Fruit fly (Drosophila melanogaster) whole organism, embryonic: ENCODE results near the gene CG3032.

Experiments
- Antp ChIP-seq: fragments of 200-800 bp; sonication (Bioruptor generic); optimal IDR thresholded peaks from 3 replicates; lab custom pipeline; 2016; ENCODE audit warnings: missing biosample characterization, missing genetic modification characterization
- Asciz ChIP-seq: fragments of 200-800 bp; sonication (Bioruptor generic); optimal IDR thresholded peaks from 2 replicates; lab custom pipeline; 2017; ENCODE audit warnings: missing biosample characterization, mild to moderate bottlenecking, missing genetic modification characterization, missing genetic modification reagents
- BEAF-32 ChIP-seq: fragments of 200-800 bp; sonication (Bioruptor generic); optimal IDR thresholded peaks from 3 replicates; lab custom pipeline; 2017; ENCODE audit warnings: missing biosample characterization, missing genetic modification characterization, mild to moderate bottlenecking, moderate library complexity, missing genetic modification reagents
- Bteb2 ChIP-seq: fragments of 200-800 bp; sonication (Bioruptor generic); optimal IDR thresholded peaks from 2 replicates; lab custom pipeline; 2016; ENCODE audit warnings: missing biosample characterization, missing genetic modification characterization
- CG10959 ChIP-seq: fragments of 200-800 bp; sonication (Bioruptor generic); IDR thresholded peaks from 2 replicates; pipeline ENCODE4 v1.3.6; 2022; ENCODE audit warnings: missing biosample characterization, missing genetic modification characterization
- CG11093 ChIP-seq: fragments of 200-800 bp; sonication (Bioruptor generic); IDR thresholded peaks from 3 replicates; pipeline ENCODE4 v1.3.6; 2022; ENCODE audit warnings: missing biosample characterization, missing genetic modification characterization
- CG12219 ChIP-seq: fragments of 200-800 bp; sonication (Bioruptor generic); optimal IDR thresholded peaks from 3 replicates; lab custom pipeline; 2018; ENCODE audit warnings: missing biosample characterization, mild to moderate bottlenecking, missing genetic modification characterization
- CG14050 ChIP-seq: fragments of 200-800 bp; sonication (Bioruptor generic); IDR thresholded peaks from 3 replicates; pipeline ENCODE4 v1.3.6; 2022; ENCODE audit warnings: missing biosample characterization, missing genetic modification characterization
- CG15514 ChIP-seq: fragments of 200-800 bp; sonication (Bioruptor generic); optimal IDR thresholded peaks from 3 replicates; lab custom pipeline; 2017; ENCODE audit warnings: missing biosample characterization, missing genetic modification characterization, mild to moderate bottlenecking, moderate library complexity, missing genetic modification reagents
- CG16779 ChIP-seq: fragments of 200-800 bp; sonication (Bioruptor generic); IDR thresholded peaks from 2 replicates; pipeline ENCODE4 v1.3.6; 2022; ENCODE audit warnings: missing biosample characterization, missing genetic modification characterization
- CG17802 ChIP-seq: fragments of 200-800 bp; sonication (Bioruptor generic); optimal IDR thresholded peaks from 2 replicates; lab custom pipeline; 2018; ENCODE audit warnings: missing biosample characterization, mild to moderate bottlenecking, missing genetic modification characterization, moderate library complexity
- CG3065 ChIP-seq: fragments of 200-800 bp; sonication (Bioruptor generic); optimal IDR thresholded peaks from 2 replicates; lab custom pipeline; 2016; ENCODE audit warnings: missing biosample characterization, missing genetic modification characterization
- CG32532 ChIP-seq: fragments of 200-800 bp; sonication (Bioruptor generic); IDR thresholded peaks from 2 replicates; pipeline ENCODE4 v1.3.6; 2022; ENCODE audit warnings: missing biosample characterization, missing genetic modification characterization
- CG5245 ChIP-seq: fragments of 200-800 bp; sonication (Bioruptor generic); optimal IDR thresholded peaks from 3 replicates; lab custom pipeline; 2016; ENCODE audit warnings: missing biosample characterization, missing genetic modification characterization
- CG6854 ChIP-seq: fragments of 200-800 bp; sonication (Bioruptor generic); optimal IDR thresholded peaks from 3 replicates; lab custom pipeline; 2017; ENCODE audit warnings: missing biosample characterization, mild to moderate bottlenecking, missing genetic modification characterization
- CG8089 ChIP-seq: fragments of 200-800 bp; sonication (Bioruptor generic); optimal IDR thresholded peaks from 3 replicates; lab custom pipeline; 2016; ENCODE audit warnings: missing biosample characterization, missing genetic modification characterization
- CG9609 ChIP-seq: fragments of 200-800 bp; sonication (Bioruptor generic); optimal IDR thresholded peaks from 3 replicates; lab custom pipeline; 2016; ENCODE audit warnings: missing biosample characterization, missing genetic modification characterization
- Camta ChIP-seq: fragments of 200-800 bp; sonication (Bioruptor generic); optimal IDR thresholded peaks from 2 replicates; lab custom pipeline; 2016; ENCODE audit warnings: missing biosample characterization, missing genetic modification characterization
- CrebB ChIP-seq: fragments of 200-800 bp; sonication (Bioruptor generic); optimal IDR thresholded peaks from 3 replicates; lab custom pipeline; 2018; ENCODE audit warnings: missing biosample characterization, mild to moderate bottlenecking, missing genetic modification characterization
- Dll ChIP-seq: fragments of 200-800 bp; sonication (Bioruptor generic); IDR thresholded peaks from 4 replicates; pipeline ENCODE4 v1.3.6; 2022; ENCODE audit warnings: missing biosample characterization, missing genetic modification characterization; ENCODE audit not compliant: partially characterized antibody
- Drgx ChIP-seq: fragments of 200-800 bp; sonication (Bioruptor generic); IDR thresholded peaks from 2 replicates; pipeline ENCODE4 v1.3.6; 2022; ENCODE audit warnings: missing biosample characterization, missing genetic modification characterization
- Eip74EF ChIP-seq, 2 experiments: fragments of 200-800 bp in 1 of 2; fragments of >200 bp in 1 of 2; sonication (Bioruptor generic) in 1 of 2; optimal IDR thresholded peaks; 2 replicates each; lab custom pipeline; 2017 to 2019; ENCODE audit warnings: missing biosample characterization in 2 of 2, missing genetic modification characterization in 2 of 2, mild to moderate bottlenecking in 1 of 2, moderate library complexity in 1 of 2
- Gug ChIP-seq: fragments of 200-800 bp; sonication (Bioruptor generic); IDR thresholded peaks from 4 replicates; pipeline ENCODE4 v1.3.6; 2022; ENCODE audit warnings: missing biosample characterization, missing genetic modification characterization
- H15 ChIP-seq: fragments of 200-800 bp; sonication (Bioruptor generic); IDR thresholded peaks from 3 replicates; pipeline ENCODE4 v1.3.6; 2022; ENCODE audit warnings: missing biosample characterization, missing genetic modification characterization
- HLH3B ChIP-seq: fragments of 200-800 bp; sonication (Bioruptor generic); IDR thresholded peaks from 2 replicates; pipeline ENCODE4 v1.3.6; 2022; ENCODE audit warnings: missing biosample characterization, missing genetic modification characterization
- Hmx ChIP-seq: fragments of 200-800 bp; sonication (Bioruptor generic); optimal IDR thresholded peaks from 2 replicates; lab custom pipeline; 2016; ENCODE audit warnings: missing biosample characterization, missing genetic modification characterization
- Hr78 ChIP-seq, 2 experiments: fragments of 200-800 bp in 1 of 2; fragments of >200 bp in 1 of 2; sonication (Bioruptor generic) in 1 of 2; optimal IDR thresholded peaks; 2 replicates each; lab custom pipeline; 2017 to 2019; ENCODE audit warnings: missing biosample characterization in 2 of 2, missing genetic modification characterization in 2 of 2, mild to moderate bottlenecking in 1 of 2, moderate library complexity in 1 of 2
- Lim3 ChIP-seq: fragments of 200-800 bp; sonication (Bioruptor generic); IDR thresholded peaks from 2 replicates; pipeline ENCODE4 v1.3.6; 2022; ENCODE audit warnings: missing biosample characterization, missing genetic modification characterization
- MESR4 ChIP-seq: fragments of 200-800 bp; sonication (Bioruptor generic); optimal IDR thresholded peaks from 2 replicates; lab custom pipeline; 2018; ENCODE audit warnings: missing biosample characterization, mild to moderate bottlenecking, missing genetic modification characterization, moderate library complexity
- Med ChIP-seq: fragments of 200-800 bp; sonication (Bioruptor generic); peaks from one replicate; lab custom pipeline; 2016; ENCODE audit warnings: missing biosample characterization, missing genetic modification characterization, mild to moderate bottlenecking, inconsistent platforms, moderate library complexity
- NC2α ChIP-seq: fragments of 200-800 bp; sonication (Bioruptor generic); optimal IDR thresholded peaks from 2 replicates; lab custom pipeline; 2016; ENCODE audit warnings: missing biosample characterization, missing genetic modification characterization
- Nf-YA ChIP-seq: fragments of 200-800 bp; sonication (Bioruptor generic); IDR thresholded peaks from 2 replicates; pipeline ENCODE4 v1.3.6; 2022; ENCODE audit warnings: missing biosample characterization, missing genetic modification characterization
- Spps ChIP-seq: fragments of 200-800 bp; sonication (Bioruptor generic); optimal IDR thresholded peaks from 2 replicates; lab custom pipeline; 2018; ENCODE audit warnings: missing biosample characterization, mild to moderate bottlenecking, missing genetic modification characterization
- Sry-δ ChIP-seq: fragments of 200-800 bp; sonication (Bioruptor generic); optimal IDR thresholded peaks from 2 replicates; lab custom pipeline; 2016; ENCODE audit warnings: missing biosample characterization, missing genetic modification characterization
- Usf ChIP-seq: fragments of 200-800 bp; sonication (Bioruptor generic); optimal IDR thresholded peaks from 2 replicates; lab custom pipeline; 2017; ENCODE audit warnings: missing genotype, missing biosample characterization, missing genetic modification characterization
- ab ChIP-seq: fragments of 200-800 bp; sonication (Bioruptor generic); optimal IDR thresholded peaks from 2 replicates; lab custom pipeline; 2016; ENCODE audit warnings: missing biosample characterization, missing genetic modification characterization
- ato ChIP-seq: fragments of 200-800 bp; sonication (Bioruptor generic); IDR thresholded peaks from 2 replicates; pipeline ENCODE4 v1.3.6; 2022; ENCODE audit warnings: missing biosample characterization, missing genetic modification characterization; ENCODE audit not compliant: partially characterized antibody
- bowl ChIP-seq: fragments of 200-800 bp; sonication (Bioruptor generic); IDR thresholded peaks from 2 replicates; pipeline ENCODE4 v1.3.6; 2022; ENCODE audit warnings: missing biosample characterization, missing genetic modification characterization
- chif ChIP-seq, 2 experiments: fragments of 200-800 bp; sonication (Bioruptor generic); optimal IDR thresholded peaks; 3 replicates each; lab custom pipeline; 2016; ENCODE audit warnings: missing biosample characterization in 2 of 2, missing genetic modification characterization in 2 of 2
- crol ChIP-seq: fragments of 200-800 bp; sonication (Bioruptor generic); IDR thresholded peaks from 2 replicates; pipeline ENCODE4 v1.3.6; 2022; ENCODE audit warnings: missing biosample characterization, missing genetic modification characterization
- crp ChIP-seq, 2 experiments: fragments of 200-800 bp; sonication (Bioruptor generic); optimal IDR thresholded peaks; 2 replicates in 1 of 2; 3 replicates in 1 of 2; lab custom pipeline; 2017; ENCODE audit warnings: missing biosample characterization in 2 of 2, missing genetic modification characterization in 2 of 2, mild to moderate bottlenecking in 1 of 2, moderate library complexity in 1 of 2
- dati ChIP-seq: fragments of 200-800 bp; sonication (Bioruptor generic); IDR thresholded peaks from 2 replicates; pipeline ENCODE4 v1.3.6; 2022; ENCODE audit warnings: missing biosample characterization, missing genetic modification characterization
- dimm ChIP-seq: fragments of 200-800 bp; sonication (Bioruptor generic); IDR thresholded peaks from 2 replicates; pipeline ENCODE4 v1.3.6; 2022; ENCODE audit warnings: missing biosample characterization, missing genetic modification characterization
- exex ChIP-seq: fragments of 200-800 bp; sonication (Bioruptor generic); optimal IDR thresholded peaks from 4 replicates; lab custom pipeline; 2018; ENCODE audit warnings: missing biosample characterization, mild to moderate bottlenecking, missing genetic modification characterization, moderate library complexity
- ftz-f1 ChIP-seq: fragments of 200-800 bp; sonication (Bioruptor generic); optimal IDR thresholded peaks from 2 replicates; lab custom pipeline; 2016; ENCODE audit warnings: missing biosample characterization, missing genetic modification characterization
- mam ChIP-seq: fragments of 200-800 bp; sonication (Bioruptor generic); optimal IDR thresholded peaks from 3 replicates; lab custom pipeline; 2016; ENCODE audit warnings: missing biosample characterization, missing genetic modification characterization
- oc ChIP-seq: fragments of 200-800 bp; sonication (Bioruptor generic); optimal IDR thresholded peaks from 2 replicates; lab custom pipeline; 2018; ENCODE audit warnings: missing biosample characterization, mild to moderate bottlenecking, missing genetic modification characterization, moderate library complexity
- pb ChIP-seq: fragments of 200-800 bp; sonication (Bioruptor generic); optimal IDR thresholded peaks from 3 replicates; lab custom pipeline; 2016; ENCODE audit warnings: missing biosample characterization, missing genetic modification characterization
- ro ChIP-seq: fragments of 200-800 bp; sonication (Bioruptor generic); IDR thresholded peaks from 2 replicates; pipeline ENCODE4 v1.3.6; 2022; ENCODE audit warnings: missing biosample characterization, missing genetic modification characterization

The CG3032 gene

DNA sequence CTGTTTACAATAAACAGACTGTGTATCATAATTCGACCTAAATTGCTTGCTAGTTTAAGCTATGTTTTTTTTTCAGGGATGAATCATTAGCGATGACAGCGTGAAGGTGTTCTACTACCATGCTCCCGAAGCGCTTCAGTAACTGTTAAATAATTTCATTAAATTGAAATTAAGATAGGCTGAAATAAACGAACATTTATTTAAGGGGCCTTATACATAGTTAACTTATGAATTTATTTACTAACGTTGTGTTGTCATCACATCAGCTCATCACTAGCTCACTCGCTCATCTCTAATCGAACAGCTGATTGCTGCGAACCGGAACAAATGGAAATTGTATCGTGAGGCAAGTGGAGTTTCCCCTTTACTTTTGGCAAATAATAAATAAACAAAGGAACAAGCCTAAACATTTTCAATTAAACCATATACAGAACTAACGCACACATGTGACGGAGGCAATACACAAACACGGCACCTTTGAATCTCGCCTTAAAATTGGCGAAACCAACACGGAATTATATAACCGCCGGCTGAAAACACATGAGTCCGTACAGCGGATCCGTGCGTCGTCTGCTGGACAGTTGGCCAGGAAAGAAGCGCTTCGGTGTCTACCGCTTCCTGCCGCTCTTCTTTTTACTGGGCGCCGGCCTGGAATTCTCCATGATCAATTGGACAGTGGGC lies 2.5 kb downstream of the CG3032 start, which contains the start of the genes cm, sloth1 and sloth2 (continued):
- TF ChIP-seq dati (GFP tag; lab: Robert Waterston, UW) (0 out of 2 replicates have a peak, but pooled peaks have one; percentile 41), CG6854 (GFP tag; lab: Kevin White, UChicago) (peak; percentile 14), CG16779 (peak; percentile 76; the same call in 1 of the 2 replicates), Hr78 (GFP tag; optimal IDR thresholded peaks at IDR 0.05; lab: Kevin White, UChicago) (peak in 1 of 2 experiments; percentile 79), Antp (peak; percentile 84), HLH3B (GFP tag; lab: Robert Waterston, UW) (peak; percentile 85), MESR4 (GFP tag; lab: Kevin White, UChicago) (peak; percentile 55), Spps (peak; percentile 69), crp (GFP tag; optimal IDR thresholded peaks at IDR 0.05; lab: Kevin White, UChicago) (peak; percentile 62 to 93), pb (GFP tag; lab: Kevin White, UChicago) (peak; percentile 50), ftz-f1 (GFP tag; lab: Kevin White, UChicago) (peak; percentile 45), oc (tag; lab: Kevin White, UChicago) (peak; percentile 67), Med (GFP tag; lab: Kevin White, UChicago) (peak; percentile 98), H15 (GFP tag; lab: Robert Waterston, UW) (peak; percentile 84; the same call in 2 of the 3 replicates), Lim3 (GFP tag; lab: Robert Waterston, UW) (no peak; the same call in 1 of the 2 replicates), CG32532 (GFP tag; lab: Robert Waterston, UW) (peak; percentile 88), CG5245 (GFP tag; lab: Kevin White, UChicago) (peak; percentile 60), CG8089 (GFP tag; lab: Kevin White, UChicago) (peak; percentile 76), chif (GFP tag; optimal IDR thresholded peaks at IDR 0.05; lab: Kevin White, UChicago) (peak; percentile 79 to 88), Camta (peak; percentile 85), Drgx (GFP tag; lab: Robert Waterston, UW) (peak; percentile 79), Sry-δ (GFP tag; lab: Kevin White, UChicago) (peak; percentile 96), bowl (GFP tag; lab: Robert Waterston, UW) (no peak), CG10959 (GFP tag; lab: Robert Waterston, UW) (peak; percentile 76), CG3065 (GFP tag; lab: Kevin White, UChicago) (peak; percentile 66), BEAF-32 (GFP tag; lab: Kevin White, UChicago) (peak; percentile 89), Asciz (GFP tag; lab: Kevin White, UChicago) (peak; percentile 51), NC2α (GFP tag; lab: Kevin White, UChicago) (peak; percentile 69), Usf (GFP tag; lab: Kevin White, UChicago) (peak; percentile 52), Nf-YA (GFP tag; lab: Robert Waterston, UW) (peak; percentile 72), CG17802 (tag; lab: Kevin White, UChicago) (peak; percentile 50), Hmx (GFP tag; lab: Kevin White, UChicago) (peak; percentile 60), CrebB (tag; lab: Kevin White, UChicago) (peak; percentile 80), crol (GFP tag; lab: Robert Waterston, UW) (no peak; the same call in 1 of the 2 replicates), ab (GFP tag; lab: Kevin White, UChicago) (peak; percentile 76), CG12219 (GFP tag; lab: Kevin White, UChicago) (peak; percentile 74), CG15514 (GFP tag; lab: Kevin White, UChicago) (peak; percentile 77), CG14050 (peak; percentile 83), ato (GFP tag; lab: Robert Waterston, UW) (no peak), Eip74EF (GFP tag; optimal IDR thresholded peaks at IDR 0.05; lab: Kevin White, UChicago) (peak in 1 of 2 experiments; percentile 76), mam (peak; percentile 87), Dll (GFP tag; lab: Robert Waterston, UW) (peak; percentile 95), Gug (GFP tag; lab: Robert Waterston, UW) (peak; percentile 83), exex (peak; percentile 44), CG11093 (GFP tag; lab: Robert Waterston, UW) (peak; percentile 68; the same call in 2 of the 3 replicates), ro (no peak), dimm (peak; percentile 49; the same call in 1 of the 2 replicates), CG9609 (GFP tag; lab: Kevin White, UChicago) (peak; percentile 91), Bteb2 (GFP tag; lab: Kevin White, UChicago) (peak; percentile 87)
